Worm (Caenorhabditis elegans): ENCODE data around the gene acs-5.

Gene acs-5

DNA sequence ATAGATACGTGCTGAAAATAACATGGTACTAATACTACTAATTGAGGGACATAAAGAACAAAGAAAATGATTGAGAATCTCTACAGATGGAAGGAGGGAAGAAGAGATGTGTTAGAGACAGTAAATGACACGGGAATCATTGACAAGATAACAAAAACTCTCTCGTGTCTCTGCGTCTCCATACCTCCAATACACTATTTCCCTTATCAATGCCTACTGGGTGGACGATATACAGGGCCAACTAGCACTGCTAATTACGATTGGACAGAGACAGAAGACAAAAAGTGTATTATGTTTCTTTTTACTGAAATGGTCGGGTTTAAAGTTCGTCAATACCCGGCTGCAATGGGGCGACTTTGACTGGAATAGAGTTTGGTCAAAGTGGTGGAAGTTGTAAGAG lies 1.3 kb upstream of the acs-5 start:
- TF ChIP-seq unc-62 (GFP tag; optimal IDR thresholded peaks at IDR 0.05) = no peak

DNA sequence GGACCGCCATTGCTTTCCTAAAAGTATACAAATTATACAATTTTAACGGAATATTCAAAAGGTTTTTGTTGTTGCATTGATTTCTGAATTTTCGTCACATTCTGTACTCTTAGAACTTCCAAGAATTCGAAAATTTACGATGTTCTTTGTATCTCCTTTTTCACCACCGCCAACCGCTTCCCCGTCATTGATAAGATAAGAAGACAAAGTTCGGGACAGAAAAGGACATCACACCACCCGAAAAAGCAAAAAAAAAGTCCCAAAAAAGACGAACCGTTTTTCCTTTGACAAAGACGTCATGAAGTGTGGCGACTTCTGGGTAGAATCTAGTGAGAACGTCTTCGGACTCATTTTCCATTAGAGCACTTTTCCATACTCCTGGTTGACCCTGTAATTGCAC lies 876 bp downstream of the acs-5 start:
- no peak for TF ChIP-seq unc-62 (GFP tag; optimal IDR thresholded peaks at IDR 0.05)

DNA sequence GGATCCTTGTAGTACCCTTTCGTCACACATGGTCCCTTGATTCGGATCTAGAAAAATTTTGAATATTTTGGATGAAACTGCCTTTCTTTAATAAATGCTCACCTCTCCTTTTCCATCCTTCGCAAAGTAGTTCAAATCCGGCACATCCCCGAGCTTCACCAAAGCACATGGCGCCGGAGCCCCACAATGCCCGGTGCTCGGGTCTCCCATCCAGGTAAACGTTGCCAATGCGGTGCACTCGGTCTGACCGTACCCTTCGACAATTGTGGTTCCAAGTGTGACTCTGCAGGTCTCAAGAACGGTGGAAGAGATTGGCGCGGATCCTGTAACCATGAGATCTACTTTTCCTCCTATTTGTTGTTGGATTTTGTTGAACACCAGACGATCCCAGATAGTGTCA lies 2.5 kb downstream of the acs-5 start:
- TF ChIP-seq unc-62 (GFP tag; optimal IDR thresholded peaks at IDR 0.05) = no peak

DNA sequence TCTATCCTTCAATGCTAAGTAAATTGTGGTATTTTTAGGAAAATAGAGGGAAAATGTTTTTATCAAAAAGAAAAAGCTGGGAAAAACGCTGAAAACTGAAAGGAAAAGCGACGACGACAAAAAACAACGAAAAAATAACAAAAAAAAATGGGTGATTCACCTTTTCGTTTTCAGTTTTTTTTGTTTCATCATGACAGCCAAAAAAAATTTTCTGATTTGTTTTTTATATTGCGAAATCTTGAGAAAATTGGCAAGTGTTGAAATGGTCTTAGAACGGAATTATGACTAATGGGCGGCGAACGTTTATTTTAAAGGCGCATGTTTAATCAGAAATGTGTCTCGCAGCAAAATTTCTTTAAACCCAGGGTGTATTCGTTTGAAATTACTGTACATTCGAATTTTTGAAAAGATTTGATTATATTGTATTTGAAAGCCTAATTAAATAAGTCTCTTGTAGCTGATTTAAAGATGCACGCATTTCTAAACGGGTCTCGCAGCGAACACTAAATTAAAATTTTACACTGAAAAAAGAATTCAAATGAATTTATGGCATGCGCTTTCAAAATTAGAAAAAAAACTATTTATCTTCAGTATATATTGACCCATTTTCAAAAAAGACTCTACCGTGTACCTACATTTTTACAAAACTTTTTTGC lies 7.5 kb downstream of the acs-5 start:
- no peak for TF ChIP-seq unc-62 (GFP tag; optimal IDR thresholded peaks at IDR 0.05)

DNA sequence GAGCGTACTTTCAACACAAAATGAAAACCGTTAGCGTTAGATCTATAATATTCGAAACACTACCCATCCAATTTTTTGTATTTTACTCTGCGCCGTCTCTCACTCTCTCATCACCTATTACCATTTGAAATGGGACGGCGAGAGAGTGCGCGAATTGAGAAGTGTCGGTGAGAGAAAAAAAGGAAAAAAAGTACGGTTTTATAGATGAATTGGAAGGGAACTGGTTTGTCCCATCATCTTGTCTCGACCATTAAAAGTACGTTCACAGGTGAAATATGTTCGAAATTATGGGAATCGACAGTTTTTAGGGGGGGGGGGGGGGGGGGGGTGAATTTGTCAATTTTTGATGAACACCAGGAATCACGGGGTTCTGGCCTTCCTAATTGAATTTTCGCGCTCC lies 8.6 kb downstream of the acs-5 start:
- TF ChIP-seq unc-62 (GFP tag; optimal IDR thresholded peaks at IDR 0.05) = no peak

ce11 chrIII:13530838-13531237 lies 12.5 kb downstream of the acs-5 start:
- no peak for TF ChIP-seq unc-62 (GFP tag; optimal IDR thresholded peaks at IDR 0.05)

DNA sequence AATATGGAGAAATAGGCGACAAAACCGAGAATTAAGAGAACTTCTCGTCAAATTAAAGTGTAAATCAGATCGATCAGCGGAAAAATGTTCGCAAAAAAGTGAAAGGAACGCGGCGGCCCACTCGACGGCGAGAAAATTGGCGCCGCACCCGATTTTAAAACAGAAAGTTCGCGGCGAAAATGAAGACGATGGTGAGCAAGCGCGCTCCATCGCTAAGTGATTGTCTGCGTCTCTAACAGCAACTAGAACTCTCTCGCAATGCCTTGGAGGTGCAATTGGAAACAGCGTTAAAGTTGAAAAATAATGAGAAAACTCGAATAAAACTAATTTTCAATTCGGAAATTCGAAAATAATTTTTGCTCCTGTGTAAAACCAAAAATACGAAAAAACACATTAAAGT lies 13.3 kb downstream of the acs-5 start:
- no peak for TF ChIP-seq unc-62 (GFP tag; optimal IDR thresholded peaks at IDR 0.05)

DNA sequence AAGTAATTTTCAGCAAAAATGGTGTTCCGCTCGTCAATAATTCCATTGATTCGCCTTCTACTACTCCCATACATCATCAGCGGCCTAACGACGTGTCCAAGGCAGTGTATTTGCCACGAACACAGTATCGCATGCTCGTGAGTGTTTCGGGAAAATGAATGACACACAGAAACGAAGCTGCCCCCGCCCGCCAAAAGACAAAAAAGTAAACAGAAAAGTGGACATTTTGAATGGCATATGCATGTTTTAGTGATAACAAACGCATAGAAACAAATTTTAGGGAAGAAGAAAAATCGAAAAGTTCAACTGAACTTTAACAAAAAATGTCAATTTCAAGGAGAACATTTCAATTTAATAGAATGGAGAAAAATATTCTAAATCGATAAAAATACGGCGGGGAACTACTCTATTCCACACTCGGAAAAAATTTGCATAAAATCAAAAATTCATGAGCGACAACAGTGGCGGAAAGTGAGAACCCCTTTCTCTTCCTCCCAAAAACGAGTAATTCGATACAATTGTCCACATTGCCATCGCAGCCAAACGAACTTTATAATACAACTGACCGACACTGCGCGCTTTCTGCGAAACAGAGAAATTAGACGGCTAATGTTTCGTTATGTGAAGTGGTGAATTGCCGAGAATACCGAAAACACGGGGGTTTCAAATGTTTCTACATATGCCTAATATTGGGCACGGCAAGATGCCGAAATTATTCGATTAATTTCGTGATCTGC lies 14.7 kb downstream of the acs-5 start:
- TF ChIP-seq unc-62 (GFP tag; optimal IDR thresholded peaks at IDR 0.05) = no peak

DNA sequence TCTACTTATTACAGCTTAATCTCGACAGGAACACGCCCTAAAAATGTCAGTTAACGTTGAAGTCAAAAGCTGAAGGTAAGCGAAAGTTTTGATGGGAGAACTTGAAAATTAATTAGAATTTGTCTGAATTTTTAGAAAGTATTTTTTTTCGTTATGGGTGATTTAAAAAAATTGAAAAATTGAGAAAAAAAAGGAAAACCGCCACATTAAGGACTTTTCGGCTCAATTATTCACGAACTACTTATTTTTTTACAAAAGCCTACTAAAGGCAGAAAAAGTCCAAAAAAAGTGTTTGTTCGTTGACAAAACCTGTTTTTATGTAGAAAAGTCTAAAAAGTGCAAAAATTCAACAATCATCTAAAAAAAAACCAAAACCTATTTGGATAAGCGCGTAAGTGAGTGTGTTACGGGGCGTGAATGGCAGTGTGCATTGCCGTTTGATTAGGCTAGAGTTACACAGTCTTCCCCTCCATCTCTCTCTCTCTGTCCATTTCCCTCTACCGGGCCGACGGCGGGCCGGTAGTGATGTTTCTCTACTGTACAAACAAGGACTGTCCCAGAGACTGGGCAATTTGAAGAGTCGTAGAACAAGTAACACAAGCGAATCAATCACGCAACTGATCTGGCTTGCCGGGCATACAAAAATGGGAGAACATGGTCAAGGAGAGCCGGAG lies 15.8 kb downstream of the acs-5 start, which contains the start of gene lron-13:
lron-13 (plus strand) TSS at position 15 of the 674 bp plus-strand sequence.
- TF ChIP-seq unc-62 (GFP tag; optimal IDR thresholded peaks at IDR 0.05) = no peak

DNA sequence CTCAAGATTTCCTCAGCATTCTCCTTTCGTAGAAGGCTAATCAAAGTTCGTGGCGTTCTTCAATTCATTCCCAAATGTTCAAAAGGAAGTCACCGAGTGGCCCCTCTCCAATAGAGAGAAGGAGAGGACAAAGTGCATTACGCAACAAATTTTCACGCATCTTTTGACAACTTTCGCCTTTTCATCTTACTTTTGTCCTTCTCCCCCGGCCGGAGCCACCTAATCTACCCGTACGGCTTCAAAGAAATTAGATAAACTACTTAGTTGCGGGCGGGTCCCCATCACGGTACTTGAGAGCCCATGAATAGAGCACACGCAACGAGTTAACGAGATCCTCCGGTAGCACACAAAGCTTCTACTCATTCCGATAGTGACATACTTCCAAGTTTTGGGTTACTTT lies 16.6 kb downstream of the acs-5 start:
- TF ChIP-seq unc-62 (GFP tag; optimal IDR thresholded peaks at IDR 0.05) = no peak

ce11 chrIII:13526191-13526590 lies 17.1 kb downstream of the acs-5 start:
- no peak for TF ChIP-seq unc-62 (GFP tag; optimal IDR thresholded peaks at IDR 0.05)

DNA sequence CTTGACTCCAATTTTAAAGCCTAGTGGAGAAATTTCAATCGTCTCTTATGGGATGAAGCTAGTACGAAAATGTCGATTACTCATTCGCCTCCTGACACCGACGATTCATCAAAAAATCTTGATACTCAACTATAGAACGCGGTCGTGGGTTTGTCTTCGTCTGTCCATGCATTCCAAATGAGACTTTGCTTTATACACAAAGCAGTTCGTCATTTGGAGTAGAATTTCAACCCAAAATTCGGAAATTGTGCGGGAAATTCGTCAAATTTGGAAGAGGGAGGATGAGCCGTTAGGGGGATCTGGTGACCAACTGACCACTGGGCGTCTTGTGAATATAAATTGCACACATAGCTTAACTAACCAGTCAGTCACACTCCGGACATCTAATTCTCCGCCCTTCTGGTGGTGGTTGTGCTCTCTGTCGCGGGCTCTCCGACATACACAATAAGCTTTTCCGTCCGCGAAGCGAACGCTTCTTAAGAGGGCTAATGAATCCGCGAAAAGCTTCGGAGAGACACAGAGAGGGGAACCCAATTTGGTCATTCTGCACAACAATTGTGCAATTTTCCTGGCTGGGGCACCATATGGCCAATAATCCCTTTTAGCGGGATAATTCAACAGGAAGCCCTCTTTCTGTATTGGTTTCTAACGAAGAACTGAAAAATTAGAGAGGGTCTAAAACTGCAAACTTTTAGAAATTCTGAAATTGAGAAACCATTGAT lies 18.1 kb downstream of the acs-5 start:
- TF ChIP-seq unc-62 (GFP tag; optimal IDR thresholded peaks at IDR 0.05) = no peak

- no peak for TF ChIP-seq unc-62 (GFP tag; optimal IDR thresholded peaks at IDR 0.05)
These were observed 19.3 kb downstream of the acs-5 start, which contains the start of gene pod-1 for ce11 chrIII:13524021-13524420. Gene pod-1 (minus strand): TSS chrIII:13524121.

DNA sequence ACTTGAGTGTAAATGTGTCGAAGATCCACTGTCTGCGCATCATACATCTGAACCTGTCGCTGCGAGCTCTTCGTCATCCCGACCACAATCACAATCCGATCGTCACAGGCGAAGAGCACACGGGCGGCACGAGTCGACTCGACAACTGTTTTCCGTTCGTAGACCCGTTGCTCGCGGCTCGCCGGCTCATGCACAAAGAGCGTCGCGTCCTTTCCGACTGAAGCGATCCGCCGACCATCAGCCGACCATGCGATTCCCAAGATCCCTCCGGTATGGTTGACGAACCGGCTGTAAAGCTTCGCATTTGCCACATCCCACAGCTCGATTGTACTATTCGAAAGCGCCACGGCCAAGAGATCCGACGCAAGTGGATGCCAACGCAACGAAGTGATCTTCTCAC lies 24.9 kb downstream of the acs-5 start:
- no peak for TF ChIP-seq unc-62 (GFP tag; optimal IDR thresholded peaks at IDR 0.05)

DNA sequence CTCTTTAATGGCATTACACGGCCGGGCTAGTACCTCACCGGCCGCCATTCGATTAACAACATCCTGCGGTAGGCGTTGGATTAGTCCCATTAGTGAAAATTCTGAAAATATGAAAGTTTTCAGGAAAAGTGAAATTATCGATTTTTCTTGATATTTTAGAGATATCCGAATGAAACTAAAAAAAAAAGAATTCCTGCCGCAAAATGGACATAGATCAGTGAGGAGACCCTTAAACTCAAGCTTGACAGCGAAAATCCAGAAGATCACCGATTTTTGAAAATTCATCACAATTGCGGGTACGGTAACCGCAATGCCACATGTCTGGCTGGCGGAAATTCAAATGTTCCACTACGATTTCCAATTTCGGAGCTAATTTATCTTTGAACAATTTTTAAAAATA lies 28.9 kb downstream of the acs-5 start, which contains the start of gene mlh-1:
mlh-1 (minus strand) TSS at position 101 of the 400 bp plus-strand sequence.
- TF ChIP-seq unc-62 (GFP tag; optimal IDR thresholded peaks at IDR 0.05) = no peak

DNA sequence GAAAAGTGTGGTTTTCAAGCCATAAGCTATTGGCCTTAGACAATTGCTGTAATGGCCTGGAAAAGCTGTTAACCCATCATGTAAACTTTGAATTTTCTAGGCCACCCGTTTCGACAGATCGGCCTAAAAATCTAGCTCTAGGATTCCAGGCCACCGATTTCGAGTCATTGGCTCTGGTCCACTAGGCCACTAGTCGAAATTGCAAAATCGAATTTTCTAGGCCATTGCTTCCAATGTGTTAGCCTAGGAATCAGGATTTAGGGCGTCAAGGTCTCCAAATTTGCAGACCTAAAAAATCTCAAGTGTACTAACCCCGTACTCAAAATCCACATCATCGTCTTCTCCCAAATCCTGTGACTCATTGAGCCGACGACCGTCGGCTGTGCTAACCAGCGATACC lies 32.6 kb downstream of the acs-5 start:
- no peak for TF ChIP-seq unc-62 (GFP tag; optimal IDR thresholded peaks at IDR 0.05)
